Fruit fly (Drosophila melanogaster): ENCODE measurements around the gene mRpL38.

Gene mRpL38

dm6 chrX:14233843-14234337 is 7.8 kb downstream of the mRpL38 start, which contains the start of gene CG42271:
CG42271 (minus strand) TSS chrX:14234066.
- no peak for TF ChIP-seq h (optimal IDR thresholded peaks at IDR 0.05)
- TF ChIP-seq Sin3A (optimal IDR thresholded peaks at IDR 0.05): no peak
- no peak for TF ChIP-seq ttk (optimal IDR thresholded peaks at IDR 0.05)
- no peak for TF ChIP-seq insv (optimal IDR thresholded peaks at IDR 0.05)
- no peak for TF ChIP-seq Myc (optimal IDR thresholded peaks at IDR 0.05)
- no peak for TF ChIP-seq psq (optimal IDR thresholded peaks at IDR 0.05)

- TF ChIP-seq ttk (optimal IDR thresholded peaks at IDR 0.05) (no peak), insv (optimal IDR thresholded peaks at IDR 0.05) (no peak), psq (optimal IDR thresholded peaks at IDR 0.05) (no peak), h (optimal IDR thresholded peaks at IDR 0.05) (no peak), Sin3A (optimal IDR thresholded peaks at IDR 0.05) (no peak), Myc (optimal IDR thresholded peaks at IDR 0.05) (no peak)
Measured at dm6 chrX:14234468-14234867, 8.4 kb downstream of the mRpL38 start.

- no peak for TF ChIP-seq Myc (optimal IDR thresholded peaks at IDR 0.05)
- TF ChIP-seq psq (optimal IDR thresholded peaks at IDR 0.05): no peak
- no peak for TF ChIP-seq ttk (optimal IDR thresholded peaks at IDR 0.05)
- no peak for TF ChIP-seq Sin3A (optimal IDR thresholded peaks at IDR 0.05)
- TF ChIP-seq h (optimal IDR thresholded peaks at IDR 0.05): no peak
Measured at dm6 chrX:14237873-14238394, 11.8 kb downstream of the mRpL38 start, which contains the start of the genes Fbxl4 and Dus2. Fbxl4 (minus strand) TSS chrX:14237923. Dus2 (plus strand) TSS chrX:14237988.

dm6 chrX:14242479-14242878 is 16.4 kb downstream of the mRpL38 start, which contains the start of gene mRNA-cap:
mRNA-cap (minus strand) TSS chrX:14242822.
- TF ChIP-seq ttk (optimal IDR thresholded peaks at IDR 0.05) (no peak), psq (optimal IDR thresholded peaks at IDR 0.05) (no peak), Myc (optimal IDR thresholded peaks at IDR 0.05) (no peak), h (optimal IDR thresholded peaks at IDR 0.05) (no peak), insv (optimal IDR thresholded peaks at IDR 0.05) (no peak), Sin3A (optimal IDR thresholded peaks at IDR 0.05) (no peak)

- TF ChIP-seq h (optimal IDR thresholded peaks at IDR 0.05): no peak
- TF ChIP-seq insv (optimal IDR thresholded peaks at IDR 0.05): no peak
- no peak for TF ChIP-seq psq (optimal IDR thresholded peaks at IDR 0.05)
- no peak for TF ChIP-seq Sin3A (optimal IDR thresholded peaks at IDR 0.05)
- no peak for TF ChIP-seq ttk (optimal IDR thresholded peaks at IDR 0.05)
- TF ChIP-seq Myc (optimal IDR thresholded peaks at IDR 0.05): no peak
Measured at dm6 chrX:14242941-14243736, 17.1 kb downstream of the mRpL38 start, which contains the start of gene CG32599. CG32599 (plus strand) TSS chrX:14243686.

dm6 chrX:14247035-14247786 is 21.1 kb downstream of the mRpL38 start, which contains the start of gene mud:
mud (plus strand) TSS chrX:14247732.
- TF ChIP-seq Myc (optimal IDR thresholded peaks at IDR 0.05) (no peak), psq (optimal IDR thresholded peaks at IDR 0.05) (no peak), insv (optimal IDR thresholded peaks at IDR 0.05) (no peak), Sin3A (optimal IDR thresholded peaks at IDR 0.05) (no peak), h (optimal IDR thresholded peaks at IDR 0.05) (no peak), ttk (optimal IDR thresholded peaks at IDR 0.05) (no peak)

- TF ChIP-seq psq (optimal IDR thresholded peaks at IDR 0.05) (no peak), Sin3A (optimal IDR thresholded peaks at IDR 0.05) (no peak), ttk (optimal IDR thresholded peaks at IDR 0.05) (no peak), insv (optimal IDR thresholded peaks at IDR 0.05) (no peak), h (optimal IDR thresholded peaks at IDR 0.05) (no peak), Myc (optimal IDR thresholded peaks at IDR 0.05) (no peak)
Measured at dm6 chrX:14260863-14261262, 34.8 kb downstream of the mRpL38 start, which contains the start of the genes CG46317 and Tat. CG46317 (plus strand) TSS chrX:14261223. Tat (plus strand) TSS chrX:14261223.

dm6 chrX:14265149-14265548 is 39.1 kb downstream of the mRpL38 start:
- TF ChIP-seq Sin3A (optimal IDR thresholded peaks at IDR 0.05): no peak
- TF ChIP-seq h (optimal IDR thresholded peaks at IDR 0.05): no peak
- TF ChIP-seq insv (optimal IDR thresholded peaks at IDR 0.05): no peak
- no peak for TF ChIP-seq psq (optimal IDR thresholded peaks at IDR 0.05)
- TF ChIP-seq Myc (optimal IDR thresholded peaks at IDR 0.05): no peak
- no peak for TF ChIP-seq ttk (optimal IDR thresholded peaks at IDR 0.05)

- TF ChIP-seq insv (optimal IDR thresholded peaks at IDR 0.05): no peak
- TF ChIP-seq ttk (optimal IDR thresholded peaks at IDR 0.05): no peak
Measured at dm6 chrX:14266075-14266474, 40.0 kb downstream of the mRpL38 start, which contains the start of the genes CG13404 and na. CG13404 (minus strand) TSS chrX:14266250. na (plus strand) TSS chrX:14266367.

dm6 chrX:14277435-14277834 is 51.3 kb downstream of the mRpL38 start, which contains the start of gene Muc12Ea:
Muc12Ea (plus strand) TSS chrX:14277735.
- TF ChIP-seq insv (optimal IDR thresholded peaks at IDR 0.05) (no peak), Myc (optimal IDR thresholded peaks at IDR 0.05) (no peak), Sin3A (optimal IDR thresholded peaks at IDR 0.05) (no peak), ttk (optimal IDR thresholded peaks at IDR 0.05) (no peak), psq (optimal IDR thresholded peaks at IDR 0.05) (no peak), h (optimal IDR thresholded peaks at IDR 0.05) (no peak)
